Fruit fly (Drosophila melanogaster) whole organism, wandering third instar larva: Measurements from ENCODE around the gene Edg91.

ENCODE experiments used
- Abd-B ChIP-seq: fragments of >200 bp; optimal IDR thresholded peaks from 2 replicates; lab custom pipeline; 2017; ENCODE audit warnings: missing biosample characterization, missing genetic modification characterization
- CG32264 ChIP-seq: fragments of 200-800 bp; sonication (Bioruptor generic); optimal IDR thresholded peaks from 2 replicates; lab custom pipeline; 2016; ENCODE audit warnings: missing biosample characterization, missing genetic modification characterization
- CG9705 ChIP-seq: fragments of 200-800 bp; sonication (Bioruptor generic); optimal IDR thresholded peaks from 2 replicates; lab custom pipeline; 2018; ENCODE audit warnings: missing biosample characterization, mild to moderate bottlenecking, missing genetic modification characterization
- Dfd ChIP-seq: fragments of >200 bp; optimal IDR thresholded peaks from 2 replicates; lab custom pipeline; 2017; ENCODE audit warnings: missing biosample characterization, missing genetic modification characterization
- Dif ChIP-seq: fragments of 200-275, 200-300 bp; sonication (Bioruptor generic); optimal IDR thresholded peaks from 2 replicates; lab custom pipeline; 2018; ENCODE audit warnings: missing biosample characterization, missing genetic modification characterization; ENCODE audit not compliant: partially characterized antibody
- GATAd ChIP-seq: sonication (Bioruptor generic); optimal IDR thresholded peaks from 2 replicates; lab custom pipeline; 2016; ENCODE audit warnings: missing biosample characterization, missing genetic modification characterization
- HLH106 ChIP-seq: fragments of 200-800 bp; optimal IDR thresholded peaks from 3 replicates; lab custom pipeline; 2019; ENCODE audit warnings: missing biosample characterization, mild to moderate bottlenecking, missing genetic modification characterization, moderate library complexity
- Hnf4 ChIP-seq: fragments of 200-800 bp; sonication (Bioruptor generic); optimal IDR thresholded peaks from 2 replicates; lab custom pipeline; 2016; ENCODE audit warnings: missing biosample characterization, mild to moderate bottlenecking, missing genetic modification characterization
- Hr78 ChIP-seq: fragments of >200 bp; optimal IDR thresholded peaks from 2 replicates; lab custom pipeline; 2017; ENCODE audit warnings: missing biosample characterization, missing genetic modification characterization
- Hr83 ChIP-seq: fragments of 200-300 bp; sonication (Bioruptor generic); optimal IDR thresholded peaks from 2 replicates; lab custom pipeline; 2016; ENCODE audit warnings: missing biosample characterization, mild to moderate bottlenecking, missing genetic modification characterization, moderate library complexity; ENCODE audit not compliant: poor library complexity, severe bottlenecking
- Jra ChIP-seq: sonication (Bioruptor generic); optimal IDR thresholded peaks from 2 replicates; lab custom pipeline; 2016; ENCODE audit warnings: missing biosample characterization, missing genetic modification characterization
- Mio ChIP-seq: sonication (Bioruptor generic); optimal IDR thresholded peaks from 2 replicates; lab custom pipeline; 2016; ENCODE audit warnings: missing biosample characterization, missing genetic modification characterization
- Myc ChIP-seq: fragments of >200 bp; optimal IDR thresholded peaks from 2 replicates; lab custom pipeline; 2017
- N ChIP-seq: fragments of >200 bp; optimal IDR thresholded peaks from 2 replicates; lab custom pipeline; 2018; ENCODE audit warnings: missing biosample characterization, missing external identifiers, missing genetic modification characterization
- OdsH ChIP-seq: fragments of 200-800 bp; sonication (Bioruptor generic); optimal IDR thresholded peaks from 2 replicates; lab custom pipeline; 2016; ENCODE audit warnings: missing biosample characterization, mild to moderate bottlenecking, missing genetic modification characterization
- Rel ChIP-seq, 2 experiments: fragments of 200-800 bp; sonication (Bioruptor generic) in 1 of 2; optimal IDR thresholded peaks; 2 replicates in 1 of 2; 3 replicates in 1 of 2; lab custom pipeline; 2016 to 2019; ENCODE audit warnings: mild to moderate bottlenecking in 2 of 2, missing biosample characterization in 2 of 2, missing genetic modification characterization in 2 of 2, moderate library complexity in 1 of 2
- Vsx2 ChIP-seq: fragments of 200-300, 225-300 bp; sonication (Bioruptor generic); optimal IDR thresholded peaks from 2 replicates; lab custom pipeline; 2018; ENCODE audit warnings: missing biosample characterization, missing genetic modification characterization; ENCODE audit not compliant: partially characterized antibody
- br ChIP-seq: fragments of 200-800 bp; sonication (Bioruptor generic); optimal IDR thresholded peaks from 2 replicates; lab custom pipeline; 2016; ENCODE audit warnings: missing biosample characterization, missing genetic modification characterization
- brk ChIP-seq: fragments of 200-800 bp; sonication (Bioruptor generic); optimal IDR thresholded peaks from 2 replicates; lab custom pipeline; 2016; ENCODE audit warnings: missing biosample characterization, mild to moderate bottlenecking, missing genetic modification characterization
- dmrt93B ChIP-seq: fragments of 200-800 bp; sonication (Bioruptor generic); optimal IDR thresholded peaks from 2 replicates; lab custom pipeline; 2018; ENCODE audit warnings: missing biosample characterization, mild to moderate bottlenecking, missing genetic modification characterization
- dsf ChIP-seq: sonication (Bioruptor generic); optimal IDR thresholded peaks from 2 replicates; lab custom pipeline; 2016; ENCODE audit warnings: missing biosample characterization, missing genetic modification characterization, borderline replicate concordance
- fru ChIP-seq: fragments of 200-800 bp; sonication (Bioruptor generic); optimal IDR thresholded peaks from 3 replicates; lab custom pipeline; 2016; ENCODE audit warnings: missing biosample characterization, mild to moderate bottlenecking, missing genetic modification characterization
- h ChIP-seq: fragments of 200-800 bp; sonication (Bioruptor generic); optimal IDR thresholded peaks from 3 replicates; lab custom pipeline; 2016; ENCODE audit warnings: missing biosample characterization, mild to moderate bottlenecking, missing genetic modification characterization
- jim ChIP-seq: fragments of 175-275, 200-325 bp; sonication (Bioruptor generic); optimal IDR thresholded peaks from 2 replicates; lab custom pipeline; 2016; ENCODE audit warnings: missing biosample characterization, mild to moderate bottlenecking, missing genetic modification characterization
- lola ChIP-seq: fragments of >200 bp; optimal IDR thresholded peaks from 2 replicates; lab custom pipeline; 2017; ENCODE audit warnings: missing biosample characterization, missing genetic modification characterization
- pan ChIP-seq: fragments of >200 bp; optimal IDR thresholded peaks from 2 replicates; lab custom pipeline; 2017
- psq ChIP-seq: fragments of 200-800 bp; sonication (Bioruptor generic); optimal IDR thresholded peaks from 3 replicates; lab custom pipeline; 2017; ENCODE audit warnings: missing biosample characterization, mild to moderate bottlenecking, missing genetic modification characterization, moderate library complexity
- rgr ChIP-seq: fragments of 200-800 bp; sonication (Bioruptor generic); optimal IDR thresholded peaks from 3 replicates; lab custom pipeline; 2016; ENCODE audit warnings: missing biosample characterization, mild to moderate bottlenecking, missing genetic modification characterization
- tai ChIP-seq: sonication (Bioruptor generic); optimal IDR thresholded peaks from 2 replicates; lab custom pipeline; 2016; ENCODE audit warnings: missing biosample characterization, missing genetic modification characterization
- usp ChIP-seq: fragments of >200 bp; optimal IDR thresholded peaks from 2 replicates; lab custom pipeline; 2017; ENCODE audit warnings: missing biosample characterization, missing genetic modification characterization
- woc ChIP-seq: sonication (Bioruptor generic); optimal IDR thresholded peaks from 2 replicates; lab custom pipeline; 2016; ENCODE audit warnings: missing biosample characterization, mild to moderate bottlenecking, missing genetic modification characterization

Edg91 gene

DNA sequence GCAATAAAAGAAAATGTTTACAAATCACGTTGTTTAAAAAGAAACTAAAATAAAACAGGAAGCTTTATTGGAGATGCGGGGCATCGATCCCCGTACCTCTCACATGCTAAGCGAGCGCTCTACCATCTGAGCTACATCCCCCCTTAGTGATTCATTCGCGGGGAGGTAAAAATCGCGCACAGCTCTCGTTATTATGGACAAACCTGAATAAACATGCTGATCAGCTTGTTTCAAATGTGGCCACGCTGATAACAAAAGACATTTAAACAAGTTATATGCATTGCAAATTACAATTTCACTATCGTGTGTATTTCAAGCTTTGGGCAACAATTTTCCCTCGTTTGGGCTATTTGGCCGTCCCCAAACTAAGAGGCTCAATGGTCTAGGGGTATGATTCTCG, 33.9 kb upstream of the Edg91 start:
- TF ChIP-seq usp (GFP tag; lab: Kevin White, UChicago) (no peak), br (GFP tag; lab: Kevin White, UChicago) (no peak), Myc (lab: Kevin White, UChicago) (no peak), Vsx2 (GFP tag; lab: Kevin White, UChicago) (no peak), Rel (GFP tag; optimal IDR thresholded peaks at IDR 0.05; lab: Kevin White, UChicago) (no peak), Rel (tag; optimal IDR thresholded peaks at IDR 0.05; lab: Kevin White, UChicago) (peak; percentile 16)

DNA sequence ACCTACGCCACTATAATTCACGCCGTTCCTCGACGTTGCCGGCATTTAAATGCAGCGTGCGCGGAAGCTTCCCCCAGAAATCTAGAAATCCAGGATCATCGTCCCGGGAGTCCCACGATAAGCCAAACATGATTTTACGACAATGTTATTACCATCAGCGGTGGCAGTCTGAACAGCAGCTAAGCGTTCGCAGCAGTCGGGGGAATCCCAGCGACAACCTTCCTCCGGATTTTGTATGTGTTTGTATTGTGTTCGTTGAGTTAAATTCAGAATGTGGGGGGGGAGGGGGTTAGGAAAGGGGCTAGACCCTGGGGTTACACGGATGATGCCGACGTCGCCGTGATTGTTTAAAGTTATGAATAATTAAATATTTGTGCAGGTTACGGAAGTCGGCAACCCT, 32.7 kb upstream of the Edg91 start:
- TF ChIP-seq Rel (GFP tag; optimal IDR thresholded peaks at IDR 0.05; lab: Kevin White, UChicago) = no peak
- peak; percentile 72 for TF ChIP-seq Rel (tag; optimal IDR thresholded peaks at IDR 0.05; lab: Kevin White, UChicago)
- no peak for TF ChIP-seq N (GFP tag; lab: Kevin White, UChicago)
- no peak for TF ChIP-seq fru

DNA sequence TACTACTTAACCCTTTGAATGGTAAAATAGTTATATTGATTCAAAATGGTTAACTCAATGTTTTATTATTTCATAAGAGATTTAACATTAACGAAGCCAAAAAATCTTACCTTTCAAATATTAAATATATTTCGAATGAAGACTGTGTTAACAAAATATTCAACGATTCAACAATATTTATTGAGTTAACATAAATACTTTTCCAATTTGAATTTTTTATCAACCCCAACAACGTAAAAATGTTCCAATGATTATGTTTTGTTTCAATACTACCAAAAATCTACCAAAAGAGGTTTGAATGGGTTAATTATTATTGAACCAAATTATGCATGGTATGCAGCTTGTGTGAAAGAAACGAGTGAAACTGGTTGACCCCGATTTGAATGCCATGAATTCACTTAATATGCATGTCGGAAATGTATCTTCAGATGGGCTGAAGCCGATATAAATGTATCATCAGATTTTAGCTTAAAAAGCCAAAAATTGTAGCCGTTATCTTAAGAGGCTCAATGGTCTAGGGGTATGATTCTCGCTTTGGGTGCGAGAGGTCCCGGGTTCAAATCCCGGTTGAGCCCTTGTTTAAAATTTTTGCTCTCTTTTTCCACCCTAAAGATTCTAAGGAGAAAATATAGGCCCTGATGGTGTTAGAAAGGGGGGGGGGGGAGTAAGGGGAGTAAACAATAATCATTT, 20.0 kb upstream of the Edg91 start:
- TF ChIP-seq fru (no peak), Dfd (no peak), GATAd (GFP tag; lab: Kevin White, UChicago) (no peak), Dif (GFP tag; lab: Kevin White, UChicago) (no peak), Hnf4 (GFP tag; lab: Kevin White, UChicago) (no peak), Jra (GFP tag; lab: Kevin White, UChicago) (no peak), brk (no peak), N (GFP tag; lab: Kevin White, UChicago) (no peak), rgr (GFP tag; lab: Kevin White, UChicago) (no peak), jim (GFP tag; lab: Kevin White, UChicago) (no peak), Hr83 (no peak), CG32264 (GFP tag; lab: Kevin White, UChicago) (no peak), tai (GFP tag; lab: Kevin White, UChicago) (no peak), pan (no peak), usp (GFP tag; lab: Kevin White, UChicago) (no peak), dmrt93B (GFP tag; lab: Kevin White, UChicago) (no peak), Abd-B (GFP tag; lab: Kevin White, UChicago) (no peak), Vsx2 (GFP tag; lab: Kevin White, UChicago) (no peak), lola (GFP tag; lab: Kevin White, UChicago) (no peak), OdsH (GFP tag; lab: Kevin White, UChicago) (no peak)
- TF ChIP-seq, all 38 proteins: peak for 0

DNA sequence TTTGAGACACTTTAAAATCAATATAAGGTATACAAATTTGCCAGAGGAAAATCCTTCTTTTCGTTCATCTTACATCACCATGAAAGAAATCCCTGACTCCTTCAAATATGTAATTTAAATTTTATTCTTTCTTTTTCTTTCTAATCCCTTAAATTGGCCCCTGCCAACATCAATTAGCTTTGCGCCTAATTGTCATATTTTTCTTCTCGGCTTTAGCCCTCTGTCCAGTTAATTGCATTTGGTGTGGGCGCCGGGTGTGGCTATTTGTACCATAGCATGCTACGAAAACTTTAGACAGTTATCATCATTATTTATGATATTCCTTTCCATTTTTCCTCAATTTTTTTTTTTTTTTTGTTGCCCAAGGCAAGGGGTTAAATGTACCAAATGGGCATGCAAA, 19.1 kb upstream of the Edg91 start, which contains the start of gene CG43175:
Gene CG43175 (plus strand): TSS at position 301 of the 400 bp plus-strand sequence.
- no peak for TF ChIP-seq GATAd (GFP tag; lab: Kevin White, UChicago)

DNA sequence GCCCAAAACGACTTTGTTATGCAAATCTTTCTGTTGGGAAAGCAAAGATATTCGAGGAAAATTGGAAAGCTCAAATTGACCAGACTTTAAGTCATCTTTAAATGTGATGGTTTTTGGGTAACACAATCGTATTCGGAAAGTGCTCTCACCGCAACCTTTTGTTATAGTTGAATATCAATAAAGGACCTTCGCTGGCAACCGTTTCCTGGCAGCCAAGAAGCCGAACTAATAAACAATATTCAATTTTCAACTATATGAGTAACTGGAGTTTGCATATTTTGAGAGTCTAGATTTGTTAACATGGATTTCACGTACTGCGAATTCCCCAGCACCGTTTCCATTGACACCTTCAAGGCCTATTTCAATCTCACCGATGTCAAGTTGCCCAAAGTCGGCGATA, 15.5 kb upstream of the Edg91 start, which contains the start of gene CG14325:
Gene CG14325 (plus strand): TSS at position 301 of the 400 bp plus-strand sequence.
- TF ChIP-seq lola (GFP tag; lab: Kevin White, UChicago) (no peak), usp (GFP tag; lab: Kevin White, UChicago) (no peak), h (GFP tag; lab: Kevin White, UChicago) (no peak), Mio (GFP tag; lab: Kevin White, UChicago) (no peak), Rel (GFP tag; optimal IDR thresholded peaks at IDR 0.05; lab: Kevin White, UChicago) (no peak), Rel (tag; optimal IDR thresholded peaks at IDR 0.05; lab: Kevin White, UChicago) (no peak), Vsx2 (GFP tag; lab: Kevin White, UChicago) (no peak), jim (GFP tag; lab: Kevin White, UChicago) (no peak), rgr (GFP tag; lab: Kevin White, UChicago) (no peak), dmrt93B (GFP tag; lab: Kevin White, UChicago) (no peak), N (GFP tag; lab: Kevin White, UChicago) (no peak), fru (no peak), tai (GFP tag; lab: Kevin White, UChicago) (no peak), dsf (GFP tag; lab: Kevin White, UChicago) (no peak), Hr78 (GFP tag; lab: Kevin White, UChicago) (no peak), psq (no peak), Dfd (no peak), HLH106 (tag; lab: Kevin White, UChicago) (no peak), CG9705 (GFP tag; lab: Kevin White, UChicago) (no peak), woc (GFP tag; lab: Kevin White, UChicago) (no peak), Myc (lab: Kevin White, UChicago) (no peak)
